Fruit fly (Drosophila melanogaster) whole organism, prepupa: ENCODE data around the gene CG6321.
A peak's percentile ranks its signal among the peaks of the same experiment; 100 is the strongest.

Experiments used
- Blimp-1 ChIP-seq: fragments of 200-800 bp; sonication (Bioruptor generic); optimal IDR thresholded peaks from 3 replicates; lab custom pipeline; 2017; ENCODE audit warnings: missing biosample characterization, missing genetic modification characterization, mild to moderate bottlenecking, moderate library complexity, missing genetic modification reagents
- CG10631 ChIP-seq: fragments of 200-800 bp; sonication (Bioruptor generic); optimal IDR thresholded peaks from 2 replicates; lab custom pipeline; 2016; ENCODE audit warnings: missing biosample characterization, missing genetic modification characterization
- CG10669 ChIP-seq: fragments of 200-800 bp; sonication (Bioruptor generic); optimal IDR thresholded peaks from 3 replicates; lab custom pipeline; 2018; ENCODE audit warnings: missing biosample characterization, mild to moderate bottlenecking, missing genetic modification characterization, moderate library complexity
- CG11294 ChIP-seq: fragments of 200-800 bp; sonication (Bioruptor generic); IDR thresholded peaks from 2 replicates; pipeline ENCODE4 v1.3.6; 2022; ENCODE audit warnings: missing biosample characterization, missing genetic modification characterization
- CG11762 ChIP-seq: fragments of 200-800 bp; sonication (Bioruptor generic); optimal IDR thresholded peaks from 3 replicates; lab custom pipeline; 2016; ENCODE audit warnings: missing biosample characterization, missing genetic modification characterization; ENCODE audit not compliant: insufficient read depth
- CG15336 ChIP-seq: fragments of 200-800 bp; sonication (Bioruptor generic); IDR thresholded peaks from 2 replicates; pipeline ENCODE4 v1.3.6; 2022; ENCODE audit warnings: missing biosample characterization, missing genetic modification characterization
- CG1621 ChIP-seq: fragments of 200-800 bp; sonication (Bioruptor generic); optimal IDR thresholded peaks from 3 replicates; lab custom pipeline; 2018; ENCODE audit warnings: missing biosample characterization, mild to moderate bottlenecking, missing genetic modification characterization
- CG16779 ChIP-seq: fragments of 200-800 bp; sonication (Bioruptor generic); optimal IDR thresholded peaks from 3 replicates; lab custom pipeline; 2017; ENCODE audit warnings: missing biosample characterization, mild to moderate bottlenecking, missing genetic modification characterization
- CG3032 ChIP-seq: fragments of 200-800 bp; optimal IDR thresholded peaks from 2 replicates; lab custom pipeline; 2019; ENCODE audit warnings: missing biosample characterization, mild to moderate bottlenecking, missing genetic modification characterization, moderate library complexity
- CG31627 ChIP-seq: fragments of 200-800 bp; sonication (Bioruptor generic); optimal IDR thresholded peaks from 3 replicates; lab custom pipeline; 2016; ENCODE audit warnings: missing biosample characterization, missing genetic modification characterization
- CG32006 ChIP-seq: fragments of 200-800 bp; sonication (Bioruptor generic); optimal IDR thresholded peaks from 3 replicates; lab custom pipeline; 2017; ENCODE audit warnings: missing biosample characterization, mild to moderate bottlenecking, missing genetic modification characterization
- CG34406 ChIP-seq: fragments of 200-800 bp; sonication (Bioruptor generic); optimal IDR thresholded peaks from 3 replicates; lab custom pipeline; 2016; ENCODE audit warnings: missing biosample characterization, missing genetic modification characterization
- CG3919 ChIP-seq: fragments of 200-800 bp; sonication (Bioruptor generic); optimal IDR thresholded peaks from 3 replicates; lab custom pipeline; 2016; ENCODE audit warnings: missing biosample characterization, missing genetic modification characterization
- CG6276 ChIP-seq: fragments of 200-800 bp; sonication (Bioruptor generic); optimal IDR thresholded peaks from 2 replicates; lab custom pipeline; 2017; ENCODE audit warnings: missing biosample characterization, mild to moderate bottlenecking, missing genetic modification characterization
- CG6792 ChIP-seq: fragments of 200-800 bp; sonication (Bioruptor generic); optimal IDR thresholded peaks from 3 replicates; lab custom pipeline; 2016; ENCODE audit warnings: missing biosample characterization, missing genetic modification characterization
- CG6808 ChIP-seq: fragments of 200-800 bp; sonication (Bioruptor generic); optimal IDR thresholded peaks from 3 replicates; lab custom pipeline; 2017; ENCODE audit warnings: missing biosample characterization, missing genetic modification characterization, mild to moderate bottlenecking, moderate library complexity, missing genetic modification reagents
- CG8319 ChIP-seq: fragments of 200-800 bp; sonication (Bioruptor generic); optimal IDR thresholded peaks from 3 replicates; lab custom pipeline; 2016; ENCODE audit warnings: missing biosample characterization, missing genetic modification characterization
- CG8632 ChIP-seq: fragments of 200-800 bp; sonication (Bioruptor generic); optimal IDR thresholded peaks from 3 replicates; lab custom pipeline; 2016; ENCODE audit warnings: missing biosample characterization, missing genetic modification characterization
- CG9139 ChIP-seq: fragments of 200-800 bp; sonication (Bioruptor generic); optimal IDR thresholded peaks from 3 replicates; lab custom pipeline; 2017; ENCODE audit warnings: missing biosample characterization, mild to moderate bottlenecking, missing genetic modification characterization
- Eip75B ChIP-seq: fragments of 200-800 bp; sonication (Bioruptor generic); optimal IDR thresholded peaks from 3 replicates; lab custom pipeline; 2016; ENCODE audit warnings: missing biosample characterization, missing genetic modification characterization
- Eip78C ChIP-seq: fragments of 200-800 bp; sonication (Bioruptor generic); peaks from one replicate; lab custom pipeline; 2016; ENCODE audit warnings: missing biosample characterization, missing genetic modification characterization
- Eip93F ChIP-seq: fragments of 200-800 bp; sonication (Bioruptor generic); optimal IDR thresholded peaks from 2 replicates; lab custom pipeline; 2016; ENCODE audit warnings: missing biosample characterization, mild to moderate bottlenecking, missing genetic modification characterization
- Ets21C ChIP-seq: fragments of 200-800 bp; sonication (Bioruptor generic); optimal IDR thresholded peaks from 3 replicates; lab custom pipeline; 2016; ENCODE audit warnings: missing biosample characterization, missing genetic modification characterization
- Ets96B ChIP-seq: fragments of 200-800 bp; optimal IDR thresholded peaks from 2 replicates; lab custom pipeline; 2019; ENCODE audit warnings: missing biosample characterization, mild to moderate bottlenecking, missing genetic modification characterization, moderate library complexity
- Gug ChIP-seq: fragments of 200-800 bp; sonication (Bioruptor generic); IDR thresholded peaks from 2 replicates; pipeline ENCODE4 v1.3.6; 2022; ENCODE audit warnings: missing biosample characterization, missing genetic modification characterization
- Hr38 ChIP-seq: sonication (Bioruptor generic); optimal IDR thresholded peaks from 2 replicates; lab custom pipeline; 2016; ENCODE audit warnings: missing biosample characterization, missing genetic modification characterization
- Hr39 ChIP-seq: fragments of 200-800 bp; sonication (Bioruptor generic); optimal IDR thresholded peaks from 2 replicates; lab custom pipeline; 2016; ENCODE audit warnings: missing biosample characterization, missing genetic modification characterization
- Hr4 ChIP-seq: fragments of 200-800 bp; sonication (Bioruptor generic); optimal IDR thresholded peaks from 3 replicates; lab custom pipeline; 2016; ENCODE audit warnings: missing biosample characterization, missing genetic modification characterization
- Lpt ChIP-seq: fragments of 200-800 bp; sonication (Bioruptor generic); optimal IDR thresholded peaks from 3 replicates; lab custom pipeline; 2016; ENCODE audit warnings: missing biosample characterization, missing genetic modification characterization
- Met ChIP-seq: fragments of 200-800 bp; sonication (Bioruptor generic); optimal IDR thresholded peaks from 3 replicates; lab custom pipeline; 2016; ENCODE audit warnings: missing biosample characterization, missing genetic modification characterization
- OdsH ChIP-seq: fragments of 200-800 bp; sonication (Bioruptor generic); optimal IDR thresholded peaks from 3 replicates; lab custom pipeline; 2016; ENCODE audit warnings: missing biosample characterization, missing genetic modification characterization
- Sox102F ChIP-seq: fragments of 200-800 bp; sonication (Bioruptor generic); optimal IDR thresholded peaks from 2 replicates; lab custom pipeline; 2016; ENCODE audit warnings: missing biosample characterization, mild to moderate bottlenecking, missing genetic modification characterization
- Sox14 ChIP-seq: fragments of 200-800 bp; sonication (Bioruptor generic); optimal IDR thresholded peaks from 3 replicates; lab custom pipeline; 2016; ENCODE audit warnings: missing biosample characterization, missing genetic modification characterization
- Sox15 ChIP-seq: fragments of 200-800 bp; sonication (Bioruptor generic); optimal IDR thresholded peaks from 3 replicates; lab custom pipeline; 2016; ENCODE audit warnings: missing biosample characterization, missing genetic modification characterization
- acj6 ChIP-seq: fragments of 200-800 bp; sonication (Bioruptor generic); optimal IDR thresholded peaks from 3 replicates; lab custom pipeline; 2016; ENCODE audit warnings: missing biosample characterization, missing genetic modification characterization
- cyc ChIP-seq: fragments of 200-800 bp; sonication (Bioruptor generic); optimal IDR thresholded peaks from 3 replicates; lab custom pipeline; 2016; ENCODE audit warnings: missing biosample characterization, missing genetic modification characterization
- dac ChIP-seq: fragments of 200-800 bp; sonication (Bioruptor generic); optimal IDR thresholded peaks from 2 replicates; lab custom pipeline; 2017; ENCODE audit warnings: missing biosample characterization, mild to moderate bottlenecking, missing genetic modification characterization
- dsx ChIP-seq: fragments of 200-800 bp; optimal IDR thresholded peaks from 3 replicates; lab custom pipeline; 2019; ENCODE audit warnings: missing biosample characterization, mild to moderate bottlenecking, missing genetic modification characterization, moderate library complexity; ENCODE audit not compliant: poor library complexity, severe bottlenecking
- eg ChIP-seq: fragments of 200-800 bp; sonication (Bioruptor generic); IDR thresholded peaks from 3 replicates; pipeline ENCODE4 v1.3.6; 2022; ENCODE audit warnings: missing biosample characterization, missing genetic modification characterization
- esn ChIP-seq: fragments of 200-800 bp; sonication (Bioruptor generic); optimal IDR thresholded peaks from 2 replicates; lab custom pipeline; 2016; ENCODE audit warnings: missing biosample characterization, mild to moderate bottlenecking, missing genetic modification characterization, moderate library complexity
- fd59A ChIP-seq: fragments of 200-800 bp; sonication (Bioruptor generic); optimal IDR thresholded peaks from 2 replicates; lab custom pipeline; 2017; ENCODE audit warnings: missing biosample characterization, mild to moderate bottlenecking, missing genetic modification characterization, missing genetic modification reagents
- fd85E ChIP-seq: fragments of 200-800 bp; sonication (Bioruptor generic); optimal IDR thresholded peaks from 3 replicates; lab custom pipeline; 2016; ENCODE audit warnings: missing biosample characterization, missing genetic modification characterization
- fkh ChIP-seq: fragments of 200-800 bp; sonication (Bioruptor generic); optimal IDR thresholded peaks from 3 replicates; lab custom pipeline; 2017; ENCODE audit warnings: missing biosample characterization, mild to moderate bottlenecking, missing genetic modification characterization, moderate library complexity
- lz ChIP-seq: fragments of 200-800 bp; sonication (Bioruptor generic); optimal IDR thresholded peaks from 3 replicates; lab custom pipeline; 2016; ENCODE audit warnings: missing biosample characterization, missing genetic modification characterization
- net ChIP-seq: fragments of 200-800 bp; sonication (Bioruptor generic); optimal IDR thresholded peaks from 3 replicates; lab custom pipeline; 2016; ENCODE audit warnings: missing biosample characterization, missing genetic modification characterization
- pdm3 ChIP-seq: fragments of 200-800 bp; sonication (Bioruptor generic); optimal IDR thresholded peaks from 3 replicates; lab custom pipeline; 2016; ENCODE audit warnings: missing biosample characterization, missing genetic modification characterization
- salr ChIP-seq, 2 experiments: fragments of 200-800 bp; sonication (Bioruptor generic); optimal IDR thresholded peaks; 3 replicates each; lab custom pipeline; 2016 to 2018; ENCODE audit warnings: missing biosample characterization in 2 of 2, missing genetic modification characterization in 2 of 2, mild to moderate bottlenecking in 1 of 2
- spab ChIP-seq: fragments of 200-800 bp; sonication (Bioruptor generic); optimal IDR thresholded peaks from 2 replicates; lab custom pipeline; 2017; ENCODE audit warnings: missing biosample characterization, mild to moderate bottlenecking, missing genetic modification characterization, missing genetic modification reagents
- ss ChIP-seq, 2 experiments: fragments of 200-800 bp; sonication (Bioruptor generic); optimal IDR thresholded peaks; 2 replicates in 1 of 2; 3 replicates in 1 of 2; lab custom pipeline; 2017 to 2018; ENCODE audit warnings: mild to moderate bottlenecking in 2 of 2, missing biosample characterization in 2 of 2, missing genetic modification characterization in 2 of 2, moderate library complexity in 1 of 2
- svp ChIP-seq: fragments of 200-800 bp; sonication (Bioruptor generic); peaks from one replicate; lab custom pipeline; 2016; ENCODE audit warnings: missing biosample characterization, missing genetic modification characterization
- topi ChIP-seq: fragments of 200-800 bp; sonication (Bioruptor generic); optimal IDR thresholded peaks from 3 replicates; lab custom pipeline; 2016; ENCODE audit warnings: missing biosample characterization, missing genetic modification characterization
- vri ChIP-seq: fragments of 200-800 bp; sonication (Bioruptor generic); optimal IDR thresholded peaks from 3 replicates; lab custom pipeline; 2016; ENCODE audit warnings: missing biosample characterization, mild to moderate bottlenecking, missing genetic modification characterization

Gene CG6321

dm6 chr3L:11061200-11061599 is at the start of gene CG6321, which contains the start of gene Blos2:
TSS of gene CG6321 (minus strand) at chr3L:11061224.
TSS of gene Blos2 (plus strand) at chr3L:11061571.
- TF ChIP-seq Sox14 (GFP tag; lab: Kevin White, UChicago) = peak; percentile 76
- TF ChIP-seq CG11762 (GFP tag; lab: Kevin White, UChicago) = peak; percentile 35
- TF ChIP-seq CG31627 (GFP tag; lab: Kevin White, UChicago) = peak; percentile 72
- peak; percentile 63 for TF ChIP-seq cyc (GFP tag; lab: Kevin White, UChicago)
- peak; percentile 66 for TF ChIP-seq Sox102F
- peak; percentile 52 to 62 for TF ChIP-seq ss (GFP tag; optimal IDR thresholded peaks at IDR 0.05; lab: Kevin White, UChicago)
- TF ChIP-seq Lpt (GFP tag; lab: Kevin White, UChicago) = peak; percentile 61
- TF ChIP-seq OdsH (GFP tag; lab: Kevin White, UChicago) = peak; percentile 78
- peak; percentile 95 for TF ChIP-seq Eip78C (GFP tag; lab: Kevin White, UChicago)
- TF ChIP-seq CG11294 = peak; percentile 41; the same call in 1 of the 2 replicates
- no peak for TF ChIP-seq Eip93F (GFP tag; lab: Kevin White, UChicago)
- peak; percentile 60 for TF ChIP-seq CG8632
- TF ChIP-seq eg (GFP tag; lab: Robert Waterston, UW) = no peak; the same call in 1 of the 3 replicates
- peak; percentile 66 for TF ChIP-seq CG6808 (GFP tag; lab: Kevin White, UChicago)
- TF ChIP-seq dsx (GFP tag; lab: Kevin White, UChicago) = peak; percentile 83
- peak; percentile 69 for TF ChIP-seq CG10631 (GFP tag; lab: Kevin White, UChicago)
- no peak for TF ChIP-seq Hr38 (GFP tag; lab: Kevin White, UChicago)
- peak; percentile 73 for TF ChIP-seq acj6 (GFP tag; lab: Kevin White, UChicago)
- TF ChIP-seq salr (GFP tag; optimal IDR thresholded peaks at IDR 0.05; lab: Kevin White, UChicago) = peak in 1 of 2 experiments; percentile 44
- peak; percentile 9 for TF ChIP-seq Blimp-1 (GFP tag; lab: Kevin White, UChicago)
- peak; percentile 76 for TF ChIP-seq lz (GFP tag; lab: Kevin White, UChicago)
- peak; percentile 80 for TF ChIP-seq Hr4
- TF ChIP-seq dac (GFP tag; lab: Kevin White, UChicago) = peak; percentile 13
- peak; percentile 77 for TF ChIP-seq Ets96B (tag; lab: Kevin White, UChicago)
- TF ChIP-seq CG1621 = no peak
- peak; percentile 78 for TF ChIP-seq pdm3 (GFP tag; lab: Kevin White, UChicago)
- peak; percentile 79 for TF ChIP-seq topi (GFP tag; lab: Kevin White, UChicago)
- TF ChIP-seq fd59A (GFP tag; lab: Kevin White, UChicago) = peak; percentile 44
- peak; percentile 43 for TF ChIP-seq spab (GFP tag; lab: Kevin White, UChicago)
- TF ChIP-seq CG34406 = peak; percentile 74
- peak; percentile 33 for TF ChIP-seq CG16779 (tag; lab: Kevin White, UChicago)
- no peak for TF ChIP-seq svp (GFP tag; lab: Kevin White, UChicago)
- TF ChIP-seq CG6276 (GFP tag; lab: Kevin White, UChicago) = peak; percentile 76
- TF ChIP-seq CG10669 (GFP tag; lab: Kevin White, UChicago) = peak; percentile 58
- TF ChIP-seq Ets21C (GFP tag; lab: Kevin White, UChicago) = peak; percentile 35
- TF ChIP-seq CG6792 (GFP tag; lab: Kevin White, UChicago) = peak; percentile 75
- peak; percentile 85 for TF ChIP-seq esn (GFP tag; lab: Kevin White, UChicago)
- peak; percentile 79 for TF ChIP-seq Met (GFP tag; lab: Kevin White, UChicago)
- TF ChIP-seq CG3032 (tag; lab: Kevin White, UChicago) = peak; percentile 73
- TF ChIP-seq Hr39 = peak; percentile 65
- TF ChIP-seq CG8319 (GFP tag; lab: Kevin White, UChicago) = peak; percentile 14
- peak; percentile 67 for TF ChIP-seq Eip75B
- peak; percentile 49 for TF ChIP-seq fkh
- TF ChIP-seq fd85E (GFP tag; lab: Kevin White, UChicago) = no peak
- TF ChIP-seq CG32006 (GFP tag; lab: Kevin White, UChicago) = peak; percentile 81
- TF ChIP-seq CG3919 (GFP tag; lab: Kevin White, UChicago) = peak; percentile 75
- peak; percentile 20 for TF ChIP-seq Sox15 (GFP tag; lab: Kevin White, UChicago)
- TF ChIP-seq vri (GFP tag; lab: Kevin White, UChicago) = peak; percentile 51
- TF ChIP-seq CG9139 (GFP tag; lab: Kevin White, UChicago) = peak; percentile 65
- TF ChIP-seq Gug (GFP tag; lab: Robert Waterston, UW) = peak; percentile 41
- peak; percentile 85 for TF ChIP-seq CG15336 (GFP tag; lab: Robert Waterston, UW)
- peak; percentile 70 for TF ChIP-seq net (GFP tag; lab: Kevin White, UChicago)
